Fruit fly (Drosophila melanogaster) whole organism, wandering third instar larva: ENCODE results near the gene CG1024.

Experiments used
- Abd-B ChIP-seq: fragments of >200 bp; optimal IDR thresholded peaks from 2 replicates; lab custom pipeline; 2017; ENCODE audit warnings: missing biosample characterization, missing genetic modification characterization
- CG32264 ChIP-seq: fragments of 200-800 bp; sonication (Bioruptor generic); optimal IDR thresholded peaks from 2 replicates; lab custom pipeline; 2016; ENCODE audit warnings: missing biosample characterization, missing genetic modification characterization
- CG9705 ChIP-seq: fragments of 200-800 bp; sonication (Bioruptor generic); optimal IDR thresholded peaks from 2 replicates; lab custom pipeline; 2018; ENCODE audit warnings: missing biosample characterization, mild to moderate bottlenecking, missing genetic modification characterization
- CrebA ChIP-seq: fragments of 200-800 bp; sonication (Bioruptor generic); optimal IDR thresholded peaks from 2 replicates; lab custom pipeline; 2016; ENCODE audit warnings: missing biosample characterization, mild to moderate bottlenecking, missing genetic modification characterization, borderline replicate concordance
- Dfd ChIP-seq: fragments of >200 bp; optimal IDR thresholded peaks from 2 replicates; lab custom pipeline; 2017; ENCODE audit warnings: missing biosample characterization, missing genetic modification characterization
- Dif ChIP-seq: fragments of 200-275, 200-300 bp; sonication (Bioruptor generic); optimal IDR thresholded peaks from 2 replicates; lab custom pipeline; 2018; ENCODE audit warnings: missing biosample characterization, missing genetic modification characterization; ENCODE audit not compliant: partially characterized antibody
- GATAd ChIP-seq: sonication (Bioruptor generic); optimal IDR thresholded peaks from 2 replicates; lab custom pipeline; 2016; ENCODE audit warnings: missing biosample characterization, missing genetic modification characterization
- HLH106 ChIP-seq: fragments of 200-800 bp; optimal IDR thresholded peaks from 3 replicates; lab custom pipeline; 2019; ENCODE audit warnings: missing biosample characterization, mild to moderate bottlenecking, missing genetic modification characterization, moderate library complexity
- Hnf4 ChIP-seq: fragments of 200-800 bp; sonication (Bioruptor generic); optimal IDR thresholded peaks from 2 replicates; lab custom pipeline; 2016; ENCODE audit warnings: missing biosample characterization, mild to moderate bottlenecking, missing genetic modification characterization
- Hr78 ChIP-seq: fragments of >200 bp; optimal IDR thresholded peaks from 2 replicates; lab custom pipeline; 2017; ENCODE audit warnings: missing biosample characterization, missing genetic modification characterization
- Hr83 ChIP-seq: fragments of 200-300 bp; sonication (Bioruptor generic); optimal IDR thresholded peaks from 2 replicates; lab custom pipeline; 2016; ENCODE audit warnings: missing biosample characterization, mild to moderate bottlenecking, missing genetic modification characterization, moderate library complexity; ENCODE audit not compliant: poor library complexity, severe bottlenecking
- Jra ChIP-seq: sonication (Bioruptor generic); optimal IDR thresholded peaks from 2 replicates; lab custom pipeline; 2016; ENCODE audit warnings: missing biosample characterization, missing genetic modification characterization
- Mio ChIP-seq: sonication (Bioruptor generic); optimal IDR thresholded peaks from 2 replicates; lab custom pipeline; 2016; ENCODE audit warnings: missing biosample characterization, missing genetic modification characterization
- Myc ChIP-seq: fragments of >200 bp; optimal IDR thresholded peaks from 2 replicates; lab custom pipeline; 2017
- N ChIP-seq: fragments of >200 bp; optimal IDR thresholded peaks from 2 replicates; lab custom pipeline; 2018; ENCODE audit warnings: missing biosample characterization, missing external identifiers, missing genetic modification characterization
- OdsH ChIP-seq: fragments of 200-800 bp; sonication (Bioruptor generic); optimal IDR thresholded peaks from 2 replicates; lab custom pipeline; 2016; ENCODE audit warnings: missing biosample characterization, mild to moderate bottlenecking, missing genetic modification characterization
- Rel ChIP-seq, 2 experiments: fragments of 200-800 bp; sonication (Bioruptor generic) in 1 of 2; optimal IDR thresholded peaks; 2 replicates in 1 of 2; 3 replicates in 1 of 2; lab custom pipeline; 2016 to 2019; ENCODE audit warnings: mild to moderate bottlenecking in 2 of 2, missing biosample characterization in 2 of 2, missing genetic modification characterization in 2 of 2, moderate library complexity in 1 of 2
- Sp1 ChIP-seq: fragments of 200-800 bp; sonication (Bioruptor generic); optimal IDR thresholded peaks from 3 replicates; lab custom pipeline; 2019; ENCODE audit warnings: missing biosample characterization, mild to moderate bottlenecking, missing genetic modification characterization, moderate library complexity
- Vsx2 ChIP-seq: fragments of 200-300, 225-300 bp; sonication (Bioruptor generic); optimal IDR thresholded peaks from 2 replicates; lab custom pipeline; 2018; ENCODE audit warnings: missing biosample characterization, missing genetic modification characterization; ENCODE audit not compliant: partially characterized antibody
- br ChIP-seq: fragments of 200-800 bp; sonication (Bioruptor generic); optimal IDR thresholded peaks from 2 replicates; lab custom pipeline; 2016; ENCODE audit warnings: missing biosample characterization, missing genetic modification characterization
- brk ChIP-seq: fragments of 200-800 bp; sonication (Bioruptor generic); optimal IDR thresholded peaks from 2 replicates; lab custom pipeline; 2016; ENCODE audit warnings: missing biosample characterization, mild to moderate bottlenecking, missing genetic modification characterization
- dl ChIP-seq, 2 experiments: fragments of 175-275, 200-275 bp in 1 of 2; fragments of 200-275 bp in 1 of 2; sonication (Bioruptor generic); optimal IDR thresholded peaks; lab custom pipeline; 2018; ENCODE audit warnings: mild to moderate bottlenecking in 2 of 2, missing biosample characterization in 2 of 2, missing genetic modification characterization in 2 of 2, moderate library complexity in 2 of 2; ENCODE audit not compliant: partially characterized antibody in 2 of 2, insufficient read depth in 1 of 2
- dmrt93B ChIP-seq: fragments of 200-800 bp; sonication (Bioruptor generic); optimal IDR thresholded peaks from 2 replicates; lab custom pipeline; 2018; ENCODE audit warnings: missing biosample characterization, mild to moderate bottlenecking, missing genetic modification characterization
- dsf ChIP-seq: sonication (Bioruptor generic); optimal IDR thresholded peaks from 2 replicates; lab custom pipeline; 2016; ENCODE audit warnings: missing biosample characterization, missing genetic modification characterization, borderline replicate concordance
- ey ChIP-seq: fragments of 200-800 bp; sonication (Bioruptor generic); optimal IDR thresholded peaks from 2 replicates; lab custom pipeline; 2016; ENCODE audit warnings: missing biosample characterization, missing genetic modification characterization
- foxo ChIP-seq, 2 experiments: fragments of 200-800 bp; sonication (Bioruptor generic); optimal IDR thresholded peaks; 2 replicates in 1 of 2; 3 replicates in 1 of 2; lab custom pipeline; 2016 to 2017; ENCODE audit warnings: missing biosample characterization in 2 of 2, missing genetic modification characterization in 2 of 2
- fru ChIP-seq: fragments of 200-800 bp; sonication (Bioruptor generic); optimal IDR thresholded peaks from 3 replicates; lab custom pipeline; 2016; ENCODE audit warnings: missing biosample characterization, mild to moderate bottlenecking, missing genetic modification characterization
- h ChIP-seq: fragments of 200-800 bp; sonication (Bioruptor generic); optimal IDR thresholded peaks from 3 replicates; lab custom pipeline; 2016; ENCODE audit warnings: missing biosample characterization, mild to moderate bottlenecking, missing genetic modification characterization
- jim ChIP-seq: fragments of 175-275, 200-325 bp; sonication (Bioruptor generic); optimal IDR thresholded peaks from 2 replicates; lab custom pipeline; 2016; ENCODE audit warnings: missing biosample characterization, mild to moderate bottlenecking, missing genetic modification characterization
- lola ChIP-seq: fragments of >200 bp; optimal IDR thresholded peaks from 2 replicates; lab custom pipeline; 2017; ENCODE audit warnings: missing biosample characterization, missing genetic modification characterization
- pan ChIP-seq: fragments of >200 bp; optimal IDR thresholded peaks from 2 replicates; lab custom pipeline; 2017
- psq ChIP-seq: fragments of 200-800 bp; sonication (Bioruptor generic); optimal IDR thresholded peaks from 3 replicates; lab custom pipeline; 2017; ENCODE audit warnings: missing biosample characterization, mild to moderate bottlenecking, missing genetic modification characterization, moderate library complexity
- rgr ChIP-seq: fragments of 200-800 bp; sonication (Bioruptor generic); optimal IDR thresholded peaks from 3 replicates; lab custom pipeline; 2016; ENCODE audit warnings: missing biosample characterization, mild to moderate bottlenecking, missing genetic modification characterization
- sage ChIP-seq: fragments of 200-800 bp; sonication (Bioruptor generic); optimal IDR thresholded peaks from 2 replicates; lab custom pipeline; 2016; ENCODE audit warnings: missing biosample characterization, mild to moderate bottlenecking, missing genetic modification characterization
- sv ChIP-seq: fragments of 200-800 bp; sonication (Bioruptor generic); optimal IDR thresholded peaks from 3 replicates; lab custom pipeline; 2016; ENCODE audit warnings: missing biosample characterization, missing genetic modification characterization
- tai ChIP-seq: sonication (Bioruptor generic); optimal IDR thresholded peaks from 2 replicates; lab custom pipeline; 2016; ENCODE audit warnings: missing biosample characterization, missing genetic modification characterization
- usp ChIP-seq: fragments of >200 bp; optimal IDR thresholded peaks from 2 replicates; lab custom pipeline; 2017; ENCODE audit warnings: missing biosample characterization, missing genetic modification characterization
- woc ChIP-seq: sonication (Bioruptor generic); optimal IDR thresholded peaks from 2 replicates; lab custom pipeline; 2016; ENCODE audit warnings: missing biosample characterization, mild to moderate bottlenecking, missing genetic modification characterization

CG1024 gene

DNA sequence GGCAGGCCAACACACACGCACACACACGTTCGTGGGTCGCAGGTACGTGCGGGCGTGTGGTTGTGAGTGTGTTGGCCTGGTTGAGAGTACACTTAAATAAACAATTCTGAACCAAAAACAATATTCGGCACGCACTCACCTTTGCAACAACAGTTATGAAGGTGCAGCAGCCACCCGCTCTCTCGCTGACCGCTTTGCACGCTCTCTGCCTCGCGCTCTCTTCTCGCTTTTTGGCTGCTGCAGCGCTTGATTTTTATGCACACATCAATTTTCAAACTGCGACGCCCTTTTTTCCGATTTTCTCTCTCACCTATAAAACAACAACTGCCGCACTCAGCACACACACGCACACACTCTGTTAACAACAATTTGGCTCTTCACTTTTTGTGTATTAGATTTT, 25.1 kb upstream of the CG1024 start:
- TF ChIP-seq CG9705 (GFP tag; lab: Kevin White, UChicago) = peak; percentile 5
- TF ChIP-seq dmrt93B (GFP tag; lab: Kevin White, UChicago) = no peak
- peak; percentile 47 for TF ChIP-seq Hr83 (GFP tag; lab: Kevin White, UChicago)
- no peak for TF ChIP-seq Mio (GFP tag; lab: Kevin White, UChicago)
- TF ChIP-seq Dif (GFP tag; lab: Kevin White, UChicago) = peak; percentile 53
- peak; percentile 36 for TF ChIP-seq woc (GFP tag; lab: Kevin White, UChicago)
- TF ChIP-seq foxo (GFP tag; optimal IDR thresholded peaks at IDR 0.05; lab: Kevin White, UChicago) = peak in 1 of 2 experiments; percentile 31
- peak in 1 of 2 experiments; percentile 63 for TF ChIP-seq dl (GFP tag; optimal IDR thresholded peaks at IDR 0.05; lab: Kevin White, UChicago; ENCODE audit: insufficient read depth in 1 of 2, partially characterized antibody in 2 of 2)

DNA sequence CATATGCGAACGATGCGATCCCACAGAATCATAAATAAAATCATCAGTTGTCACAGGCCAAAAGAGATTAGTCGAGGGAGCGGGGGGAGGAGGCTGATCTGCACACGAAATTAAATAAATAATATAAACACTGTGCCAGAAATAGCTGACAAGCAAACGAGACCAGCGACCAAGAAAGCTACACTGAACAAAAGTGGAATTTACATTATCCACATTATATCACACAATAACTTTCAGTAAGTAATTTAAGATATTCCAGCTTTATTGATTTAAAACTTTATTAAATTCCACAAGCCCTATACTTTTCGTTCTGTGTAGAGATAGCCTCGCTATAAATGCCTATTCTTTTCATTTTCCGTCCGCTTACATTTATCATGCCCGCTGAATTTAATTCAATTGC, 24.0 kb upstream of the CG1024 start:
- TF ChIP-seq lola (GFP tag; lab: Kevin White, UChicago) = no peak
- TF ChIP-seq CG9705 (GFP tag; lab: Kevin White, UChicago) = no peak
- no peak for TF ChIP-seq Dfd (GFP tag; lab: Kevin White, UChicago)
- TF ChIP-seq rgr (GFP tag; lab: Kevin White, UChicago) = peak; percentile 83
- TF ChIP-seq Abd-B (GFP tag; lab: Kevin White, UChicago) = no peak
- TF ChIP-seq GATAd (GFP tag; lab: Kevin White, UChicago) = no peak
- peak; percentile 69 for TF ChIP-seq Jra (GFP tag; lab: Kevin White, UChicago)
- peak; percentile 76 for TF ChIP-seq Hnf4 (GFP tag; lab: Kevin White, UChicago)
- TF ChIP-seq ey (GFP tag; lab: Kevin White, UChicago) = peak; percentile 84
- TF ChIP-seq tai (GFP tag; lab: Kevin White, UChicago) = peak; percentile 77
- TF ChIP-seq jim (GFP tag; lab: Kevin White, UChicago) = no peak
- peak; percentile 79 for TF ChIP-seq fru (GFP tag; lab: Kevin White, UChicago)
- TF ChIP-seq sv (GFP tag; lab: Kevin White, UChicago) = peak; percentile 75
- TF ChIP-seq h (GFP tag; lab: Kevin White, UChicago) = peak; percentile 81
- peak; percentile 66 for TF ChIP-seq HLH106 (tag; lab: Kevin White, UChicago)
- peak; percentile 38 for TF ChIP-seq woc (GFP tag; lab: Kevin White, UChicago)
- TF ChIP-seq Rel (GFP tag; optimal IDR thresholded peaks at IDR 0.05; lab: Kevin White, UChicago) = no peak
- TF ChIP-seq Rel (tag; optimal IDR thresholded peaks at IDR 0.05; lab: Kevin White, UChicago) = no peak
- no peak for TF ChIP-seq Hr78 (GFP tag; lab: Kevin White, UChicago)
- no peak for TF ChIP-seq sage (GFP tag; lab: Kevin White, UChicago)
- TF ChIP-seq brk (GFP tag; lab: Kevin White, UChicago) = peak; percentile 60
- peak; percentile 59 for TF ChIP-seq psq (GFP tag; lab: Kevin White, UChicago)
- TF ChIP-seq Dif (GFP tag; lab: Kevin White, UChicago) = no peak
- no peak for TF ChIP-seq usp (GFP tag; lab: Kevin White, UChicago)
- no peak for TF ChIP-seq Mio (GFP tag; lab: Kevin White, UChicago)
- TF ChIP-seq foxo (GFP tag; optimal IDR thresholded peaks at IDR 0.05; lab: Kevin White, UChicago) = peak in 1 of 2 experiments; percentile 77
- TF ChIP-seq CG32264 (GFP tag; lab: Kevin White, UChicago) = peak; percentile 34
- peak; percentile 53 for TF ChIP-seq dsf (GFP tag; lab: Kevin White, UChicago)
- no peak for TF ChIP-seq CrebA (GFP tag; lab: Kevin White, UChicago)
- peak; percentile 80 for TF ChIP-seq OdsH (GFP tag; lab: Kevin White, UChicago)
- TF ChIP-seq dl (GFP tag; optimal IDR thresholded peaks at IDR 0.05; lab: Kevin White, UChicago; ENCODE audit: insufficient read depth in 1 of 2, partially characterized antibody in 2 of 2) = no peak
- TF ChIP-seq br (GFP tag; lab: Kevin White, UChicago) = peak; percentile 77
- TF ChIP-seq pan (lab: Kevin White, UChicago) = no peak
- TF ChIP-seq Sp1 = peak; percentile 45
- no peak for TF ChIP-seq Vsx2
- TF ChIP-seq dmrt93B (GFP tag; lab: Kevin White, UChicago) = peak; percentile 60
- no peak for TF ChIP-seq N (GFP tag; lab: Kevin White, UChicago)
- no peak for TF ChIP-seq Myc
- no peak for TF ChIP-seq Hr83 (GFP tag; lab: Kevin White, UChicago)
